Worm (Caenorhabditis elegans) whole organism, early embryonic: ENCODE measurements around the gene F09C6.3.

Source experiments
- F13C5.2 ChIP-seq: sonication (generic microtip); optimal IDR thresholded peaks from 2 replicates; lab custom pipeline; 2017; ENCODE audit warnings: mild to moderate bottlenecking, missing genetic modification characterization, inconsistent platforms, missing compliant biosample characterization
- ama-1 ChIP-seq: fragments of 150-350 bp; optimal IDR thresholded peaks from 2 replicates; lab custom pipeline; 2014
- ceh-36 ChIP-seq: sonication (generic microtip); optimal IDR thresholded peaks from 2 replicates; lab custom pipeline; 2016; ENCODE audit warnings: missing genetic modification characterization, inconsistent platforms, missing compliant biosample characterization
- ets-7 ChIP-seq: sonication (generic microtip); optimal IDR thresholded peaks from 2 replicates; lab custom pipeline; 2016; ENCODE audit warnings: missing genotype, missing genetic modification characterization, missing compliant biosample characterization
- flt-1 ChIP-seq: fragments of 200-800 bp; sonication (Bioruptor generic); IDR thresholded peaks from 2 replicates; pipeline ENCODE4 v1.3.6; 2022; ENCODE audit warnings: missing genetic modification characterization, missing compliant biosample characterization
- hmbx-1 ChIP-seq: sonication (generic microtip); optimal IDR thresholded peaks from 2 replicates; lab custom pipeline; 2016; ENCODE audit warnings: mild to moderate bottlenecking, missing genetic modification characterization, missing compliant biosample characterization
- hmg-4 ChIP-seq: fragments of 200-800 bp; sonication (Bioruptor generic); optimal IDR thresholded peaks from 2 replicates; lab custom pipeline; 2018; ENCODE audit warnings: mild to moderate bottlenecking, missing genetic modification characterization, missing compliant biosample characterization
- pes-1 ChIP-seq: fragments of 200-800 bp; sonication (Bioruptor generic); IDR thresholded peaks from 2 replicates; pipeline ENCODE4 v1.3.6; 2022; ENCODE audit warnings: missing genetic modification reagents, missing genetic modification characterization, missing compliant biosample characterization
- scrt-1 ChIP-seq: fragments of 200-800 bp; sonication (Bioruptor generic); IDR thresholded peaks from 2 replicates; pipeline ENCODE4 v1.3.6; 2022; ENCODE audit warnings: missing genetic modification characterization, missing compliant biosample characterization
- sea-1 ChIP-seq: fragments of 200-800 bp; sonication (Bioruptor generic); conservative IDR thresholded peaks from 2 replicates; pipeline ENCODE4 v1.3.6; 2022; ENCODE audit warnings: missing genetic modification characterization, missing compliant biosample characterization
- tbx-11 ChIP-seq: fragments of 200-800 bp; sonication (Bioruptor generic); IDR thresholded peaks from 2 replicates; pipeline ENCODE4 v1.3.6; 2022; ENCODE audit warnings: missing genetic modification characterization, missing compliant biosample characterization
- tra-4 ChIP-seq: sonication (generic microtip); optimal IDR thresholded peaks from 2 replicates; lab custom pipeline; 2017; ENCODE audit warnings: missing genetic modification characterization, missing compliant biosample characterization

ce11 chrV:16909871-16910270, 29.9 kb upstream of the F09C6.3 start, which contains the start of gene F09C6.16:
- no peak for TF ChIP-seq ama-1 (lab: Kevin White, UChicago)
- no peak for TF ChIP-seq hmbx-1 (tag; lab: Kevin White, UChicago)
- TF ChIP-seq hmg-4 (GFP tag; lab: Kevin White, UChicago): no peak
- TF ChIP-seq tbx-11 (GFP tag; lab: Robert Waterston, UW): no peak
- no peak for TF ChIP-seq sea-1 (GFP tag; lab: Robert Waterston, UW)
- no peak for TF ChIP-seq ceh-36 (tag; lab: Kevin White, UChicago)
- no peak for TF ChIP-seq flt-1
- no peak for TF ChIP-seq scrt-1 (GFP tag; lab: Robert Waterston, UW)
- TF ChIP-seq tra-4 (tag; lab: Kevin White, UChicago): no peak
- TF ChIP-seq ets-7 (tag; lab: Kevin White, UChicago): no peak
- no peak for TF ChIP-seq pes-1 (GFP tag; lab: Robert Waterston, UW)
- no peak for TF ChIP-seq F13C5.2 (tag; lab: Kevin White, UChicago)
